Fruit fly (Drosophila melanogaster) whole organism, embryonic: ENCODE measurements around the gene SLC22A.

ENCODE experiments used
- CG10209 ChIP-seq: fragments of 200-800 bp; sonication (Bioruptor generic); optimal IDR thresholded peaks from 3 replicates; lab custom pipeline; 2017; ENCODE audit warnings: missing biosample characterization, mild to moderate bottlenecking, missing genetic modification characterization, missing genetic modification reagents
- CG11093 ChIP-seq: fragments of 200-800 bp; sonication (Bioruptor generic); IDR thresholded peaks from 3 replicates; pipeline ENCODE4 v1.3.6; 2022; ENCODE audit warnings: missing biosample characterization, missing genetic modification characterization
- CG11247 ChIP-seq: fragments of 200-800 bp; sonication (Bioruptor generic); IDR thresholded peaks from 2 replicates; pipeline ENCODE4 v1.3.6; 2022; ENCODE audit warnings: missing biosample characterization, missing genetic modification characterization
- CG11398 ChIP-seq: fragments of 200-800 bp; sonication (Bioruptor generic); optimal IDR thresholded peaks from 2 replicates; lab custom pipeline; 2016; ENCODE audit warnings: missing biosample characterization, missing genetic modification characterization
- CG11456 ChIP-seq: fragments of 200-800 bp; sonication (Bioruptor generic); IDR thresholded peaks from 3 replicates; pipeline ENCODE4 v1.3.6; 2022; ENCODE audit warnings: missing biosample characterization, missing genetic modification characterization
- CG16815 ChIP-seq: fragments of 200-800 bp; sonication (Bioruptor generic); optimal IDR thresholded peaks from 3 replicates; lab custom pipeline; 2017; ENCODE audit warnings: missing biosample characterization, mild to moderate bottlenecking, missing genetic modification characterization
- CG1832 ChIP-seq: fragments of 200-800 bp; sonication (Bioruptor generic); optimal IDR thresholded peaks from 2 replicates; lab custom pipeline; 2017; ENCODE audit warnings: missing biosample characterization, mild to moderate bottlenecking, missing genetic modification characterization, inconsistent platforms
- CG18764 ChIP-seq: fragments of 200-800 bp; sonication (Bioruptor generic); optimal IDR thresholded peaks from 3 replicates; lab custom pipeline; 2016; ENCODE audit warnings: missing biosample characterization, missing genetic modification characterization
- CG30403 ChIP-seq: fragments of 200-800 bp; sonication (Bioruptor generic); optimal IDR thresholded peaks from 3 replicates; lab custom pipeline; 2016; ENCODE audit warnings: missing biosample characterization, missing genetic modification characterization
- CG6175 ChIP-seq: fragments of 200-800 bp; sonication (Bioruptor generic); IDR thresholded peaks from 3 replicates; pipeline ENCODE4 v1.3.6; 2022; ENCODE audit warnings: missing biosample characterization, missing genetic modification characterization
- CG6765 ChIP-seq: fragments of 200-800 bp; sonication (Bioruptor generic); optimal IDR thresholded peaks from 3 replicates; lab custom pipeline; 2017; ENCODE audit warnings: missing biosample characterization, mild to moderate bottlenecking, missing genetic modification characterization
- CG6813 ChIP-seq: fragments of 200-800 bp; sonication (Bioruptor generic); optimal IDR thresholded peaks from 2 replicates; lab custom pipeline; 2017; ENCODE audit warnings: missing biosample characterization, missing genetic modification characterization, mild to moderate bottlenecking, moderate library complexity, missing genetic modification reagents
- CTCF ChIP-seq: fragments of 200-800 bp; sonication (Bioruptor generic); optimal IDR thresholded peaks from 2 replicates; lab custom pipeline; 2017; ENCODE audit warnings: missing biosample characterization, mild to moderate bottlenecking, missing genetic modification characterization, moderate library complexity
- D19B ChIP-seq: fragments of 200-800 bp; sonication (Bioruptor generic); optimal IDR thresholded peaks from 2 replicates; lab custom pipeline; 2017; ENCODE audit warnings: missing biosample characterization, mild to moderate bottlenecking, missing genetic modification characterization
- Dek ChIP-seq: fragments of 200-800 bp; sonication (Bioruptor generic); optimal IDR thresholded peaks from 3 replicates; lab custom pipeline; 2019; ENCODE audit warnings: missing biosample characterization, mild to moderate bottlenecking, missing genetic modification characterization, moderate library complexity
- Drgx ChIP-seq: fragments of 200-800 bp; sonication (Bioruptor generic); IDR thresholded peaks from 2 replicates; pipeline ENCODE4 v1.3.6; 2022; ENCODE audit warnings: missing biosample characterization, missing genetic modification characterization
- E2f1 ChIP-seq: fragments of 200-800 bp; sonication (Bioruptor generic); IDR thresholded peaks from 2 replicates; pipeline ENCODE4 v1.3.6; 2022; ENCODE audit warnings: missing biosample characterization, missing genetic modification characterization
- Eip74EF ChIP-seq, 2 experiments: fragments of 200-800 bp in 1 of 2; fragments of >200 bp in 1 of 2; sonication (Bioruptor generic) in 1 of 2; optimal IDR thresholded peaks; 2 replicates each; lab custom pipeline; 2017 to 2019; ENCODE audit warnings: missing biosample characterization in 2 of 2, missing genetic modification characterization in 2 of 2, mild to moderate bottlenecking in 1 of 2, moderate library complexity in 1 of 2
- Ets65A ChIP-seq: fragments of 200-800 bp; sonication (Bioruptor generic); peaks from one replicate; lab custom pipeline; 2016; ENCODE audit warnings: missing biosample characterization, missing genetic modification characterization
- HLH54F ChIP-seq: fragments of 200-800 bp; sonication (Bioruptor generic); optimal IDR thresholded peaks from 3 replicates; lab custom pipeline; 2016; ENCODE audit warnings: missing biosample characterization, missing genetic modification characterization
- Ravus ChIP-seq: fragments of 200-800 bp; sonication (Bioruptor generic); IDR thresholded peaks from 2 replicates; pipeline ENCODE4 v1.3.6; 2022; ENCODE audit warnings: missing biosample characterization, missing genetic modification characterization
- Rx ChIP-seq: fragments of 200-800 bp; sonication (Bioruptor generic); IDR thresholded peaks from 2 replicates; pipeline ENCODE4 v1.3.6; 2022; ENCODE audit warnings: missing biosample characterization, missing genetic modification characterization
- Sox102F ChIP-seq: fragments of 200-800 bp; sonication (Bioruptor generic); optimal IDR thresholded peaks from 2 replicates; lab custom pipeline; 2018; ENCODE audit warnings: missing biosample characterization, mild to moderate bottlenecking, missing genetic modification characterization, moderate library complexity
- Tbp ChIP-seq: fragments of >200 bp; optimal IDR thresholded peaks from 2 replicates; lab custom pipeline; 2018; ENCODE audit warnings: missing biosample characterization, missing genetic modification characterization
- Xbp1 ChIP-seq: fragments of 200-800 bp; sonication (Bioruptor generic); optimal IDR thresholded peaks from 3 replicates; lab custom pipeline; 2016; ENCODE audit warnings: missing biosample characterization, mild to moderate bottlenecking, missing genetic modification characterization
- bbx ChIP-seq: fragments of 200-800 bp; sonication (Bioruptor generic); IDR thresholded peaks from 2 replicates; pipeline ENCODE4 v1.3.6; 2022; ENCODE audit warnings: missing biosample characterization, missing genetic modification characterization; ENCODE audit not compliant: partially characterized antibody
- bsh ChIP-seq, 2 experiments: fragments of 200-800 bp; sonication (Bioruptor generic); optimal IDR thresholded peaks; 2 replicates each; lab custom pipeline; 2017 to 2018; ENCODE audit warnings: mild to moderate bottlenecking in 2 of 2, missing biosample characterization in 2 of 2, missing genetic modification characterization in 2 of 2, moderate library complexity in 1 of 2
- cas ChIP-seq: fragments of 200-800 bp; sonication (Bioruptor generic); IDR thresholded peaks from 2 replicates; pipeline ENCODE4 v1.3.6; 2022; ENCODE audit warnings: missing biosample characterization, missing genetic modification characterization
- cg ChIP-seq: fragments of 200-800 bp; sonication (Bioruptor generic); optimal IDR thresholded peaks from 3 replicates; lab custom pipeline; 2019; ENCODE audit warnings: missing biosample characterization, mild to moderate bottlenecking, missing genetic modification characterization, moderate library complexity
- crol ChIP-seq: fragments of 200-800 bp; sonication (Bioruptor generic); IDR thresholded peaks from 2 replicates; pipeline ENCODE4 v1.3.6; 2022; ENCODE audit warnings: missing biosample characterization, missing genetic modification characterization
- cwo ChIP-seq: fragments of 200-800 bp; sonication (Bioruptor generic); optimal IDR thresholded peaks from 3 replicates; lab custom pipeline; 2017; ENCODE audit warnings: missing biosample characterization, missing genetic modification characterization, mild to moderate bottlenecking, moderate library complexity, missing genetic modification reagents
- gce ChIP-seq: fragments of 200-800 bp; sonication (Bioruptor generic); IDR thresholded peaks from 3 replicates; pipeline ENCODE4 v1.3.6; 2022; ENCODE audit warnings: missing biosample characterization, missing genetic modification characterization
- kni ChIP-seq: fragments of 200-800 bp; sonication (Bioruptor generic); optimal IDR thresholded peaks from 3 replicates; lab custom pipeline; 2017; ENCODE audit warnings: mild to moderate bottlenecking, missing biosample characterization, missing genetic modification reagents, missing genetic modification characterization
- nom ChIP-seq: fragments of 200-800 bp; sonication (Bioruptor generic); optimal IDR thresholded peaks from 2 replicates; lab custom pipeline; 2017; ENCODE audit warnings: missing biosample characterization, missing genetic modification characterization, mild to moderate bottlenecking, moderate library complexity, missing genetic modification reagents
- pho ChIP-seq: fragments of 200-800 bp; sonication (Bioruptor generic); optimal IDR thresholded peaks from 2 replicates; lab custom pipeline; 2016; ENCODE audit warnings: missing biosample characterization, missing genetic modification characterization
- prd ChIP-seq, 3 experiments: fragments of >200 bp in 2 of 3; fragments of 200-800 bp in 1 of 3; sonication (Bioruptor generic) in 1 of 3; optimal IDR thresholded peaks in 2 of 3; IDR thresholded peaks in 1 of 3; 2 replicates in 2 of 3; 3 replicates in 1 of 3; pipeline versions ENCODE4 v1.3.6 to Lab custom; 2017 to 2022; ENCODE audit warnings: missing biosample characterization in 1 of 3, missing genetic modification characterization in 1 of 3
- sisA ChIP-seq: fragments of 200-800 bp; sonication (Bioruptor generic); IDR thresholded peaks from 2 replicates; pipeline ENCODE4 v1.3.6; 2022; ENCODE audit warnings: missing biosample characterization, missing genetic modification characterization
- slou ChIP-seq: fragments of 200-800 bp; sonication (Bioruptor generic); optimal IDR thresholded peaks from 3 replicates; lab custom pipeline; 2016; ENCODE audit warnings: missing biosample characterization, missing genetic modification characterization
- tio ChIP-seq: fragments of 200-800 bp; sonication (Bioruptor generic); optimal IDR thresholded peaks from 2 replicates; lab custom pipeline; 2017; ENCODE audit warnings: missing biosample characterization, missing genetic modification characterization, inconsistent platforms
- twi ChIP-seq: fragments of 200-800 bp; optimal IDR thresholded peaks from 2 replicates; lab custom pipeline; 2019; ENCODE audit warnings: missing biosample characterization, mild to moderate bottlenecking, missing genetic modification characterization, moderate library complexity
- unpg ChIP-seq: fragments of 200-800 bp; sonication (Bioruptor generic); optimal IDR thresholded peaks from 3 replicates; lab custom pipeline; 2018; ENCODE audit warnings: missing biosample characterization, mild to moderate bottlenecking, missing genetic modification characterization, moderate library complexity
- vvl ChIP-seq: fragments of 200-800 bp; sonication (Bioruptor generic); IDR thresholded peaks from 2 replicates; pipeline ENCODE4 v1.3.6; 2022; ENCODE audit warnings: missing biosample characterization, missing genetic modification characterization
- wdn ChIP-seq: fragments of 200-800 bp; sonication (Bioruptor generic); IDR thresholded peaks from 2 replicates; pipeline ENCODE4 v1.3.6; 2022; ENCODE audit warnings: missing biosample characterization, missing genetic modification characterization
- zen ChIP-seq: fragments of 200-800 bp; sonication (Bioruptor generic); optimal IDR thresholded peaks from 3 replicates; lab custom pipeline; 2018; ENCODE audit warnings: missing biosample characterization, mild to moderate bottlenecking, missing genetic modification characterization, moderate library complexity

SLC22A gene

DNA sequence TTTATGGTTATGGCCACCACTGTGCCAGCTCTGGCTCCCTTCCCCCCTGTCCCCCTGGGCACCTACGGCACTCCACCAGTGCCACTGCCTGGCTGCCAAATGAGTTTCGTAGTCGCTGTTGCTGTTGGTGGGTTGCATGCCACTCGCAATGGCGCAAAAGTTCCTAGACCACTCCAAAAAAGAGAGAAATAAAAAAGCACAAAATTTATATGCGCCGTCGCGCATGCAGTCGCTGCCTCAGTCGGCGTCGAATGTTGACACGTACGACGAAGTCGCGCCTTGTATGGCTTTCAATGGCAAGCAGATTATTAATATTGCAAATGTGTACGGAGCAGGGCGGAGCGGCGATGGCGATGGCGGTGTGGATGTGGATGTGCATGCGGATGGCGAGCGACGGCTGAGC, 40.8 kb upstream of the SLC22A start (continued):
- TF ChIP-seq cwo (GFP tag; lab: Kevin White, UChicago) (no peak), CG1832 (no peak), gce (GFP tag; lab: Robert Waterston, UW) (peak; percentile 17; the same call in 1 of the 3 replicates), cas (no peak), vvl (GFP tag; lab: Robert Waterston, UW) (peak; percentile 35; the same call in 1 of the 2 replicates), CG11247 (GFP tag; lab: Robert Waterston, UW) (no peak), Ravus (GFP tag; lab: Robert Waterston, UW) (no peak), crol (GFP tag; lab: Robert Waterston, UW) (peak; percentile 51), sisA (GFP tag; lab: Robert Waterston, UW) (no peak), twi (no peak), CTCF (no peak), nom (peak; percentile 58), CG6813 (no peak), prd (optimal IDR thresholded peaks at IDR 0.05; lab: Kevin White, UChicago) (no peak), prd (GFP tag; IDR thresholded peaks at IDR 0.05; lab: Robert Waterston, UW) (no peak), HLH54F (GFP tag; lab: Kevin White, UChicago) (no peak), Tbp (GFP tag; lab: Kevin White, UChicago) (no peak), Xbp1 (GFP tag; lab: Kevin White, UChicago) (no peak)

DNA sequence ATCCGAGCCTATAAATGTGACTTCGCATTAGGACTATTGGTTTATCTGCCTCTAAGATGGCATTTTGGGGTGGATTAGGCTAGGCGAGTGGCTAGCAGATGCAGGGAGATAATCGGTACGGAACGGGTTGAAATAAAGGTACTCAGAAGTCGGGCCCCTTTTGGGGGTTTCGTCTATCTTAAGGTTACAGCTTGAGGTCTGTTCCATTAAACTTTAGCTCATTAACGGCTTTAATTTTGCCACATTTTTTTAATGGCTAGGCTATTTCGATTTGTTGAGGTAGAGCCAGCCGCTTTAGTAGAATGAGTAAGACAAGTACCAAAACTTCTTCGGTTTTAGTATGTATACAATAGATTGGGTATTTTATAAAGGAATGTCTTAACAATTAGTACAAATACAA, 40.4 kb upstream of the SLC22A start:
- TF ChIP-seq bsh (GFP tag; optimal IDR thresholded peaks at IDR 0.05; lab: Kevin White, UChicago) (peak in 1 of 2 experiments; percentile 53), CG11247 (GFP tag; lab: Robert Waterston, UW) (no peak)

DNA sequence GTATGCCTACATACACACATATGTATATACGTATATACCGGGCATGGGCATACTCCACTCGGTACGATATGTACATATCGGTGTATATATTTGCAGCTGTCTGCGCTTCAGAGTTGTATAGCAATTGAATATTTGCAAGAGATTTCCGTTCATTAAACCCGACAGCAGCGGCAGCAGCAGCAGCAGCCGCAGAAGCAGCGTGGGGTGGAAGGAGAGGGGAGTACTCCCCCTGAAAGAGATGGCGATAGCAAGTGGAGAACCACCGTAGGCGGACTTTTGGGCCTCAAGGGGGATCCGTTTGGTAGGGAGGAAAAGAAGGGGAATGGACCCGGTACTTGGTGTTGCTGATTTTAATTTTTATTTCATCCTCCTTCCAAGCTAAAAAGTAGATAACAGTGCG, 39.7 kb upstream of the SLC22A start:
- TF ChIP-seq cg (GFP tag; lab: Kevin White, UChicago) (peak; percentile 0), CG1832 (peak; percentile 35), Ets65A (GFP tag; lab: Kevin White, UChicago) (peak; percentile 74), CG10209 (no peak), crol (GFP tag; lab: Robert Waterston, UW) (peak; percentile 74), CG6765 (no peak), nom (peak; percentile 82), Drgx (GFP tag; lab: Robert Waterston, UW) (peak; percentile 47; the same call in 1 of the 2 replicates), CG16815 (GFP tag; lab: Kevin White, UChicago) (no peak), CG11398 (no peak), D19B (GFP tag; lab: Kevin White, UChicago) (no peak), unpg (GFP tag; lab: Kevin White, UChicago) (no peak)
- TF ChIP-seq, all 482 proteins: peak for 6

DNA sequence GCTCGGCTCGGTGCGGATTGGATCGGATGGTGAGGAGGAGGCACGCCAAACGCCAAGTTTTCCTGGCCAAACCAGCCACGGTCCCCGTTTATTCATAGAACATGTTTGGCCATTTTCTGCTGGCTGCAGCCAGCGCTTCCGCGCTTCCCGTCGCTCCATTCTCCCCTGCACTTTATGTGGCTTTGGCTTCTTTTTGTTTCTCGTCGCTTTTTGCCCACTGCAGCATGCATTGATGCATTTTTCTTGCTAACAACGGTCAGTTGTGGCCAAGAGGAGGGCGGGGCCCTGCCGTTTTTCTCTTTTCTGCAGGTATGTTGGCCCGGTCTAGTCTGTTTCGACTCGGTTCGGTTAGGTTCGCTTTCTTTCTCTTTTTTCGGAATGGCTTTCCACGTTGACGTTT, 38.3 kb upstream of the SLC22A start:
- TF ChIP-seq tio (GFP tag; lab: Kevin White, UChicago) (no peak), bsh (GFP tag; optimal IDR thresholded peaks at IDR 0.05; lab: Kevin White, UChicago) (peak in 1 of 2 experiments; percentile 22), Eip74EF (GFP tag; optimal IDR thresholded peaks at IDR 0.05; lab: Kevin White, UChicago) (no peak), Sox102F (GFP tag; lab: Kevin White, UChicago) (no peak), Drgx (GFP tag; lab: Robert Waterston, UW) (peak; percentile 44; the same call in 1 of the 2 replicates), CG11456 (GFP tag; lab: Robert Waterston, UW) (0 out of 3 replicates have a peak, but pooled peaks have one; percentile 39), CG30403 (GFP tag; lab: Kevin White, UChicago) (no peak), Rx (GFP tag; lab: Robert Waterston, UW) (no peak)
- TF ChIP-seq, all 482 proteins: peak for 3

DNA sequence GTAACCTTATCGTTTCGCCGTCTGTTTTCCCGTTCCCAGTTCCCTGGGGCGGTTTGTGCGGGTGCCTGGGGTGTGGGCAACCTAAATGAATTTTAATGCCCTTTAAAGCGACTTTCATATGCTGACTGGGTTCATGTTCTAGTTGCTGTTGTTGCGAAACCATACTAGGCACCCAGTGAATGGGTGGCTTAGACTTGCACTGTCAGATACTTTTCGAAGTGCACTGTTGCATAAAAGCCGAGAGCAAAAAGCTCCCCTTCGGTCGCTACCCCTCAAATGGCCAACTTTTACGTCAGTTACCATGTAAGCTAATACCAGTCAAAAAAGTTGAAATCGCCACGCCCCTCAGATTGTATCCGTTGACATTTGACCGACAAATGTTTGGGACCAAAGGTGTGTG, 35.0 kb upstream of the SLC22A start:
- no peak for TF ChIP-seq slou (GFP tag; lab: Kevin White, UChicago)
- TF ChIP-seq Dek (tag; lab: Kevin White, UChicago), result no peak
- no peak for TF ChIP-seq E2f1 (GFP tag; lab: Robert Waterston, UW)
- TF ChIP-seq CG18764 (GFP tag; lab: Kevin White, UChicago), result no peak
- TF ChIP-seq kni, result no peak
- no peak for TF ChIP-seq CG11093 (GFP tag; lab: Robert Waterston, UW)
- no peak for TF ChIP-seq CG6175 (GFP tag; lab: Robert Waterston, UW)
- no peak for TF ChIP-seq pho (GFP tag; lab: Kevin White, UChicago)
- no peak for TF ChIP-seq prd (optimal IDR thresholded peaks at IDR 0.05; lab: Kevin White, UChicago)
- no peak for TF ChIP-seq prd (GFP tag; IDR thresholded peaks at IDR 0.05; lab: Robert Waterston, UW)
- no peak for TF ChIP-seq wdn
- TF ChIP-seq gce (GFP tag; lab: Robert Waterston, UW), result no peak
- TF ChIP-seq zen (tag; lab: Kevin White, UChicago), result no peak
- TF ChIP-seq bbx (GFP tag; lab: Robert Waterston, UW), result no peak
